Worm (Caenorhabditis elegans): Measurements from ENCODE around the gene smk-1.
"Not testable (repeated sequence)": the region's sequence is repeated elsewhere in the genome, so short reads cannot be mapped to it uniquely, and the experiment has no call there.

DNA sequence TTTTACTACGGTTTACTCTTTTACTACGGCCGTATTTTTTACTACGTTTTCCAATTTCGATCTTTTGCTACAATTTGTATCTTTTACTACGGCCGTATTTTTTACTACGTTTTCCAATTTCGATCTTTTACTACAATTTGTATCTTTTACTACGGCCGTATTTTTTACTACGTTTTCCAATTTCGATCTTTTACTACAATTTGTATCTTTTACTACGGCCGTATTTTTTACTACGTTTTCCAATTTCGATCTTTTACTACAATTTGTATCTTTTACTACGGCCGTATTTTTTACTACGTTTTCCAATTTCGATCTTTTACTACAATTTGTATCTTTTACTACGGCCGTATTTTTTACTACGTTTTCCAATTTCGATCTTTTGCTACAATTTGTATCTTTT lies 32.8 kb upstream of the smk-1 start, which contains the start of gene F25G6.1:
- TF ChIP-seq pes-1 (GFP tag; IDR thresholded peaks at IDR 0.05); hmg-4 (GFP tag; optimal IDR thresholded peaks at IDR 0.05); ama-1 (optimal IDR thresholded peaks at IDR 0.05); scrt-1 (GFP tag; IDR thresholded peaks at IDR 0.05); hnd-1 (tag; optimal IDR thresholded peaks at IDR 0.05); tra-4 (tag; optimal IDR thresholded peaks at IDR 0.05); F13C5.2 (tag; optimal IDR thresholded peaks at IDR 0.05); flt-1 (GFP tag; IDR thresholded peaks at IDR 0.05): not testable (repeated sequence)

Data from whole organism, early embryonic.